Worm (Caenorhabditis elegans): Measurements from ENCODE around the gene T19D12.5.

Gene T19D12.5

DNA sequence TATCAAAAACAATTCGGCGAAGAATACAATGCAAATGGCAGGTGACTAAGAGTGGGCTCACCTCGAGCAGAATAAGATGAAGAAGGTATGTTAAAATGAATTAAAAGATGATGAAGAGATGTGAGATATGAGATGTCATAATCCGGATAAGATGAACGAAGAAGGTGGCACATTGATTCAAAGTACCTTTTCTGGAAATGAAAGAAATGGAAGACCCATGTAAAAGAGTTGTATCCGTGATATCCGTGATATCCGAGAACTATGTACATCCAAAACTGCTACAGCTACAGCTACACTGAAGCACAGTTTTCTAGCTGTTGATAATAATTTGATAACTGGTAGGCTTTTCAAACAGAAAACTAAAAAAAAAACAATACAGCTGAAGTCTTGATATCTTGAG is 13.0 kb upstream of the T19D12.5 start, which contains the start of gene oig-8:
Gene oig-8, minus strand, starts transcription at position 101 of the 400 bp plus-strand sequence.
- TF ChIP-seq C16A3.4 (tag; optimal IDR thresholded peaks at IDR 0.05) (no peak), swsn-7 (tag; optimal IDR thresholded peaks at IDR 0.05) (no peak), mep-1 (tag; optimal IDR thresholded peaks at IDR 0.05) (no peak), rnt-1 (tag; optimal IDR thresholded peaks at IDR 0.05) (no peak), blmp-1 (tag; optimal IDR thresholded peaks at IDR 0.05) (no peak), nhr-76 (tag; optimal IDR thresholded peaks at IDR 0.05) (no peak), nhr-90 (tag; optimal IDR thresholded peaks at IDR 0.05; ENCODE audit: poor library complexity) (no peak), nhr-84 (tag; optimal IDR thresholded peaks at IDR 0.05) (no peak), nhr-85 (tag) (no peak), fkh-10 (GFP tag; optimal IDR thresholded peaks at IDR 0.05) (no peak), nhr-77 (tag; optimal IDR thresholded peaks at IDR 0.05) (no peak), ceh-82 (tag; optimal IDR thresholded peaks at IDR 0.05) (no peak), lin-39 (tag; optimal IDR thresholded peaks at IDR 0.05) (no peak), unc-62 (GFP tag; optimal IDR thresholded peaks at IDR 0.05) (no peak), fkh-8 (tag; optimal IDR thresholded peaks at IDR 0.05) (no peak), irx-1 (tag; optimal IDR thresholded peaks at IDR 0.05) (no peak), nhr-71 (tag; optimal IDR thresholded peaks at IDR 0.05) (no peak), xbp-1 (tag; optimal IDR thresholded peaks at IDR 0.05) (no peak)

- TF ChIP-seq snpc-4 (tag; optimal IDR thresholded peaks at IDR 0.05) (no peak), zip-4 (GFP tag; optimal IDR thresholded peaks at IDR 0.05) (no peak), mdl-1 (tag; optimal IDR thresholded peaks at IDR 0.05) (no peak), dsc-1 (tag; optimal IDR thresholded peaks at IDR 0.05) (peak; percentile 63), skn-1 (tag; optimal IDR thresholded peaks at IDR 0.05) (no peak), xbp-1 (tag; optimal IDR thresholded peaks at IDR 0.05) (no peak), aha-1 (tag; optimal IDR thresholded peaks at IDR 0.05) (no peak), nhr-47 (tag; optimal IDR thresholded peaks at IDR 0.05) (no peak), ets-5 (GFP tag; IDR thresholded peaks at IDR 0.05) (no peak), zag-1 (tag; optimal IDR thresholded peaks at IDR 0.05) (no peak), efl-1 (optimal IDR thresholded peaks at IDR 0.05) (no peak), efl-1 (GFP tag; optimal IDR thresholded peaks at IDR 0.05 in 1 of 2) (peak in 1 of 2 experiments; percentile 5)
These were observed 10.9 kb upstream of the T19D12.5 start for ce11 chrII:6646903-6647302.

DNA sequence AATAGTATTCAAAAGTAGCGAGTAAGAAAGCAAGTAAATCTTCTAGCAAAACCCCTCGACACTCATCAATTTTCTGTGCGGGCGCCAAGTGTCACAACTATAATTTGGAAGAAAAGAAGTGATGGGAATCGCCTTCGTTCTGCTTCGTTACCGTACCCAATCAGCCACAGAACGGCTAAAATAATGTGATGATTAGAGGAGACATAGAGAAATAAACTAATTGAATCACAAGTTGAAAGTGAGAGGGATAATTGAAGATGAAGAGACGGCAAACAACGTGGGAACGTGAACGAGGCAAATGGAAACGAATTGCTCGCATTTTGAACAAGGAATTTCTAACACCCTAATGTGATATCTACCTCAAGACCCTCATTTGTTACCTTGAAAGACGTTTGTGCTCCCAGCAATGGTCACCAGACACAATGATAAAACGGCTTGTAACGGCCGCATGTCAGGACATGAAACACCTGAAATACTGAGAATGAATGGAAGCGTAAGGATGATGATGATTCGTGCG is 6.7 kb upstream of the T19D12.5 start, which contains the start of gene T19D12.6:
Gene T19D12.6, minus strand, starts transcription at position 467 of the 517 bp plus-strand sequence.
- TF ChIP-seq efl-1 (optimal IDR thresholded peaks at IDR 0.05) (no peak), efl-1 (GFP tag; optimal IDR thresholded peaks at IDR 0.05 in 1 of 2) (peak in 1 of 2 experiments; percentile 82), nhr-90 (tag; optimal IDR thresholded peaks at IDR 0.05; ENCODE audit: poor library complexity) (no peak), lsy-2 (tag; optimal IDR thresholded peaks at IDR 0.05) (peak in 1 of 2 experiments; percentile 50), fkh-8 (tag; optimal IDR thresholded peaks at IDR 0.05) (peak; percentile 60), lin-14 (GFP tag; optimal IDR thresholded peaks at IDR 0.05) (peak; percentile 57), lin-15B (tag; optimal IDR thresholded peaks at IDR 0.05) (no peak), blmp-1 (tag; optimal IDR thresholded peaks at IDR 0.05) (peak; percentile 11), tbx-2 (tag; optimal IDR thresholded peaks at IDR 0.05) (no peak)

DNA sequence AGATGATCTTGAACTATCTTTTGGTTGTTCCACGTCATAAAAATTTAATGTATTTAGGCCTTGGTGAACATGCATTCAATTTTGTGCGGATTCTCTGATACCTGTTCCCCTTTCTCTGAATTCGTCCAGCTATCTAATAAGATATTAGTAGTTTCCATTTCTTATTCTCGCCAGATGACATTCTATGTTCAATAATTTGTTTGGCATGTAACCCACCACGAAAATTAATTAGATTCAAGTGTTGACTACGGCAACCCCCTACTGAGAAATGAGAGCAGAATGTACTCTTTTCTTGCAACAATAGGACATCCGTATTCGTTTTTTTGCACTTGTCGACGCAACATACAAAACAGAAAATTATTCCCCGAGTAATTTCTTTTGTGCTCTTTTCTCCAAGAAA is 6.1 kb upstream of the T19D12.5 start:
- peak; percentile 53 for TF ChIP-seq dsc-1 (tag; optimal IDR thresholded peaks at IDR 0.05)
- TF ChIP-seq fkh-10 (GFP tag; optimal IDR thresholded peaks at IDR 0.05) = peak; percentile 20
- TF ChIP-seq nhr-71 (tag; optimal IDR thresholded peaks at IDR 0.05) = no peak

DNA sequence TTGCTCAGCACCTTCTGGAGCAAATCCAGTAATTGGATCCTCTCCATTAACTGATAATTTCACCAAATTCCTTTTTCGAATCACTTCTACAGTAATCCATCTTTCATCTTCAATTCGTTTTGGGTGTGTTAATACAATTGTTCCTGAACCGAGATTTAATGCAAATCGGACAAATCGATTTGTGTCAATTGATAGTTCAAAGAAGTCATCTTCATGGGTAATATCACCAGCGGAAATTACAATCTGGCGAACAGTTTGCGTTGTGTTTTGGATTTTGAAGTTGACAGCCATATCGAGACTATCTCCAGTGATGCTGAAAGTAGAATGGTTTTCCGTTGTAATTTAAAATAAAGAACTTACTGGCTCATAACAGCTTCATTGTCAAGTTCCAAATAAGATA is 1.8 kb upstream of the T19D12.5 start:
- no peak for TF ChIP-seq unc-30 (tag; optimal IDR thresholded peaks at IDR 0.05)
- TF ChIP-seq elt-2 (tag; optimal IDR thresholded peaks at IDR 0.05) = no peak
- no peak for TF ChIP-seq hlh-17 (GFP tag; optimal IDR thresholded peaks at IDR 0.05; ENCODE audit: borderline replicate concordance)
- TF ChIP-seq vab-15 (tag; optimal IDR thresholded peaks at IDR 0.05) = no peak
- TF ChIP-seq skn-1 (tag; optimal IDR thresholded peaks at IDR 0.05) = no peak
- no peak for TF ChIP-seq ceh-8 (GFP tag; optimal IDR thresholded peaks at IDR 0.05)
- no peak for TF ChIP-seq swsn-7 (tag; optimal IDR thresholded peaks at IDR 0.05)

Measured in whole organism, L1 larva.